Fruit fly (Drosophila melanogaster): ENCODE measurements around the gene CG31668.
A peak's percentile ranks its signal among the peaks of the same experiment; 100 is the strongest.

CG31668 gene

DNA sequence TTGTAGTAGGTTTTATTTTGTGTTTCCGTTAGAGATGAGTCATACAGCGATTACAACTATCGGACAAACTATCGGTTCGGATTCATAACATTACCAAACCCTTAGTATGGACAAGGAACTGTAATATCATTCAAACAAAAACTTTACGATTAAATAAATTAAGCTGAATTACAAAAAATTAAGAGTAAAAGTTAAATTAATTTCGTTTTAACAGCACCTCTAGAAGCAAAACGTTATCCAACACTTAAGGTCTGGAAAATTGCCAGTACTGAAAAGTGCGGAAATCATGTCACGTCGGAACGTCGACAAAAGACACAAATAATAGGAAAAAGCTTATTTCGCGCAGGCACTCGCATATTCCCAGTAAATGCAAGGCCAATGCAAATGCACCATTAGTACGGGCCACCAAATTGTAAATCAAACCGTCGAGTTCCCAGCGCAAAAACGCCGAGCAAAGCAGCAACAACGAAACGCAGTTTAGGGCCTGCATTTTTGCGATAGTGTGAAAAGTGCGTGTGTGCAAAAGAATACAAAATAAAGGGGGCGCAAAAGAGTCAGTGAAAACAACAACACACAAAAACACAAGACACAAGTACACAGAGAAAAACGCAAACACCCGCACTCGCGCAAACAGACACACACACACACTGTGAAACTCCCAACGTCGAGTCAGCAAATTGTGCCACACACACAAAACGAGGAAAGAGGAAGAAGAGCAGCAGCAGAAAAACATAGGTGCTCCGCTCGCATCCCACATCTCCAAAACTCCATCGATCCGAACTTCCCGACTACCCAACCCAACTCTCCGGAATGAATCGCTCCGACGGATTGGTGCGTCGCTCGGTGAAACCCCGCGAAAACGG lies 20.5 kb upstream of the CG31668 start, which contains the start of the genes CG15387 and sau (continued):
- TF ChIP-seq gcm (GFP tag; optimal IDR thresholded peaks at IDR 0.05) = peak; percentile 68
- peak; percentile 76 for TF ChIP-seq Lhr (GFP tag; optimal IDR thresholded peaks at IDR 0.05)
- peak; percentile 94 for TF ChIP-seq lilli (GFP tag; optimal IDR thresholded peaks at IDR 0.05)
- peak; percentile 79 for TF ChIP-seq CG3065 (GFP tag; optimal IDR thresholded peaks at IDR 0.05)
- peak; percentile 91 for TF ChIP-seq CoRest (tag; optimal IDR thresholded peaks at IDR 0.05)
- TF ChIP-seq CG2116 (GFP tag; optimal IDR thresholded peaks at IDR 0.05) = peak; percentile 90
- TF ChIP-seq yki (optimal IDR thresholded peaks at IDR 0.05) = no peak
- TF ChIP-seq CG12769 (tag; optimal IDR thresholded peaks at IDR 0.05) = peak; percentile 83
- peak; percentile 56 for TF ChIP-seq btn (GFP tag; optimal IDR thresholded peaks at IDR 0.05)
- peak; percentile 64 for TF ChIP-seq wor (GFP tag; IDR thresholded peaks at IDR 0.05)
- peak; percentile 89 for TF ChIP-seq CG12155 (GFP tag; optimal IDR thresholded peaks at IDR 0.05)
- peak; percentile 87 for TF ChIP-seq chinmo (GFP tag; IDR thresholded peaks at IDR 0.05; ENCODE audit: partially characterized antibody)
- TF ChIP-seq so (GFP tag; IDR thresholded peaks at IDR 0.05) = peak; percentile 82
- TF ChIP-seq tio (GFP tag; optimal IDR thresholded peaks at IDR 0.05) = peak; percentile 81
- peak; percentile 8 for TF ChIP-seq run (tag; optimal IDR thresholded peaks at IDR 0.05)
- peak; percentile 86 for TF ChIP-seq CG10209 (GFP tag; optimal IDR thresholded peaks at IDR 0.05)
- peak; percentile 88 for TF ChIP-seq caup (GFP tag; optimal IDR thresholded peaks at IDR 0.05; ENCODE audit: severe bottlenecking)
- TF ChIP-seq lbe (GFP tag; optimal IDR thresholded peaks at IDR 0.05) = peak; percentile 90
- TF ChIP-seq CG1602 (GFP tag; optimal IDR thresholded peaks at IDR 0.05) = peak; percentile 91
- peak; percentile 85 for TF ChIP-seq CG31441 (GFP tag; IDR thresholded peaks at IDR 0.05)
- no peak for TF ChIP-seq Doc2 (GFP tag; IDR thresholded peaks at IDR 0.05)
- peak; percentile 93 for TF ChIP-seq Hsf (GFP tag; optimal IDR thresholded peaks at IDR 0.05)
- peak; percentile 84 to 85 for TF ChIP-seq Hr51 (GFP tag; optimal IDR thresholded peaks at IDR 0.05)
- no peak; the same call in 1 of the 2 replicates for TF ChIP-seq GATAe (GFP tag; conservative IDR thresholded peaks at IDR 0.05)
- peak; percentile 73 for TF ChIP-seq CG10462 (GFP tag; optimal IDR thresholded peaks at IDR 0.05)
- no peak for TF ChIP-seq CG11696 (GFP tag; IDR thresholded peaks at IDR 0.05)
- peak; percentile 84 for TF ChIP-seq CG1603 (tag; optimal IDR thresholded peaks at IDR 0.05)
- TF ChIP-seq Dip2 (GFP tag; IDR thresholded peaks at IDR 0.05) = no peak
- peak; percentile 90 for TF ChIP-seq CG13424 (tag; optimal IDR thresholded peaks at IDR 0.05)
- TF ChIP-seq sqz (GFP tag; optimal IDR thresholded peaks at IDR 0.05) = peak; percentile 65
- TF ChIP-seq Eip74EF (GFP tag; optimal IDR thresholded peaks at IDR 0.05) = peak in 1 of 2 experiments; percentile 65

DNA sequence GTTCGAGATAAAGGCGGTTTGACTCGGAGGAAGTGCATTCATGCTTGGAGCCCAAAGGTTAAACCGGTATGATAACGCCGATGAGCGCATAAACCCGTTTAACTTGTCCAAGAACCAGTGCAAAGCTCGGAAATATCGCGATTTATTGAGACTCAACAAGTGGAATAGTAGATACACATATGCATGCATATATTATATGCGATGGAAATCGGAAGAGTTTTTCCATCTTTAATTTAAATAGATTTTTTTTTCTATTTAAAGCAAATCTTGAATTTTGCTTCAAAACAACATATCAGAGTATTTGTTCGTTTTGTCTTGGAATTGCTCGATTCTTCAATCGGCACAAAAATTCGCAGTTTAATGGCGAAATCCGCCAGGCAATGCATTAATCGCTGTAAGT lies 16.4 kb upstream of the CG31668 start:
- TF ChIP-seq HLH3B (GFP tag; IDR thresholded peaks at IDR 0.05) = no peak
- peak; percentile 50 for TF ChIP-seq Drgx (GFP tag; IDR thresholded peaks at IDR 0.05)
- peak; percentile 2 for TF ChIP-seq sens (GFP tag)
- TF ChIP-seq vvl (GFP tag; IDR thresholded peaks at IDR 0.05) = 0 out of 2 replicates have a peak, but pooled peaks have one; percentile 6
- no peak for TF ChIP-seq Dip2 (GFP tag; IDR thresholded peaks at IDR 0.05)

dm6 chr2L:2221649-2222150 lies 15.7 kb upstream of the CG31668 start:
- peak; percentile 92 for TF ChIP-seq CG4424 (GFP tag; optimal IDR thresholded peaks at IDR 0.05)
- no peak for TF ChIP-seq zen2 (GFP tag; IDR thresholded peaks at IDR 0.05; ENCODE audit: partially characterized antibody)
- TF ChIP-seq CG13123 (GFP tag; optimal IDR thresholded peaks at IDR 0.05) = peak; percentile 93
- TF ChIP-seq prd (optimal IDR thresholded peaks at IDR 0.05) = no peak
- peak; percentile 98 for TF ChIP-seq prd (GFP tag; IDR thresholded peaks at IDR 0.05)
- peak; percentile 99 for TF ChIP-seq CG2120 (GFP tag; optimal IDR thresholded peaks at IDR 0.05)
- TF ChIP-seq sc (optimal IDR thresholded peaks at IDR 0.05) = no peak
- TF ChIP-seq sc (GFP tag; optimal IDR thresholded peaks at IDR 0.05) = peak; percentile 93
- peak; percentile 98 for TF ChIP-seq seq (GFP tag; IDR thresholded peaks at IDR 0.05)
- TF ChIP-seq CG12219 (GFP tag; optimal IDR thresholded peaks at IDR 0.05) = peak; percentile 96
- TF ChIP-seq CG4820 (GFP tag; optimal IDR thresholded peaks at IDR 0.05) = peak; percentile 93
- TF ChIP-seq CG11247 (GFP tag; IDR thresholded peaks at IDR 0.05) = peak; percentile 99
- TF ChIP-seq Usf (GFP tag; optimal IDR thresholded peaks at IDR 0.05) = peak; percentile 86
- TF ChIP-seq CG33557 (GFP tag; optimal IDR thresholded peaks at IDR 0.05) = peak; percentile 90
